Fruit fly (Drosophila melanogaster) whole organism, embryonic: ENCODE results near the gene sob.
A peak's percentile ranks its signal among the peaks of the same experiment; 100 is the strongest.

ENCODE experiments used
- Adf1 ChIP-seq: fragments of 200-800 bp; sonication (Bioruptor generic); IDR thresholded peaks from 2 replicates; pipeline ENCODE4 v1.3.6; 2022; ENCODE audit warnings: missing biosample characterization, missing genetic modification characterization
- CG10267 ChIP-seq: fragments of 200-800 bp; sonication (Bioruptor generic); optimal IDR thresholded peaks from 2 replicates; lab custom pipeline; 2018; ENCODE audit warnings: missing biosample characterization, mild to moderate bottlenecking, missing genetic modification characterization, moderate library complexity
- CG10654 ChIP-seq: fragments of 200-800 bp; sonication (Bioruptor generic); optimal IDR thresholded peaks from 2 replicates; lab custom pipeline; 2016; ENCODE audit warnings: missing biosample characterization, missing genetic modification characterization
- CG11093 ChIP-seq: fragments of 200-800 bp; sonication (Bioruptor generic); IDR thresholded peaks from 3 replicates; pipeline ENCODE4 v1.3.6; 2022; ENCODE audit warnings: missing biosample characterization, missing genetic modification characterization
- CG11723 ChIP-seq: fragments of 200-800 bp; sonication (Bioruptor generic); optimal IDR thresholded peaks from 2 replicates; lab custom pipeline; 2017; ENCODE audit warnings: missing biosample characterization, mild to moderate bottlenecking, missing genetic modification characterization
- CG14667 ChIP-seq: fragments of 200-800 bp; sonication (Bioruptor generic); IDR thresholded peaks from 2 replicates; pipeline ENCODE4 v1.3.6; 2022; ENCODE audit warnings: missing biosample characterization, missing genetic modification characterization
- CG15269 ChIP-seq: fragments of 200-800 bp; sonication (Bioruptor generic); optimal IDR thresholded peaks from 2 replicates; lab custom pipeline; 2018; ENCODE audit warnings: missing biosample characterization, mild to moderate bottlenecking, missing genetic modification characterization, moderate library complexity
- CG15696 ChIP-seq: fragments of 200-800 bp; sonication (Bioruptor generic); optimal IDR thresholded peaks from 2 replicates; lab custom pipeline; 2019; ENCODE audit warnings: missing biosample characterization, mild to moderate bottlenecking, missing genetic modification characterization, moderate library complexity
- CG17328 ChIP-seq: fragments of 200-800 bp; sonication (Bioruptor generic); IDR thresholded peaks from 2 replicates; pipeline ENCODE4 v1.3.6; 2022; ENCODE audit warnings: missing biosample characterization, missing genetic modification characterization
- CG17802 ChIP-seq: fragments of 200-800 bp; sonication (Bioruptor generic); optimal IDR thresholded peaks from 2 replicates; lab custom pipeline; 2018; ENCODE audit warnings: missing biosample characterization, mild to moderate bottlenecking, missing genetic modification characterization, moderate library complexity
- CG17912 ChIP-seq: fragments of 200-800 bp; sonication (Bioruptor generic); optimal IDR thresholded peaks from 2 replicates; lab custom pipeline; 2018; ENCODE audit warnings: missing biosample characterization, mild to moderate bottlenecking, missing genetic modification characterization
- CG2712 ChIP-seq: fragments of 200-800 bp; optimal IDR thresholded peaks from 3 replicates; lab custom pipeline; 2019; ENCODE audit warnings: missing biosample characterization, mild to moderate bottlenecking, missing genetic modification characterization, moderate library complexity
- CG2875 ChIP-seq: fragments of 200-800 bp; sonication (Bioruptor generic); optimal IDR thresholded peaks from 2 replicates; lab custom pipeline; 2017; ENCODE audit warnings: missing biosample characterization, mild to moderate bottlenecking, missing genetic modification characterization, missing genetic modification reagents
- CG31388 ChIP-seq: fragments of 200-800 bp; sonication (Bioruptor generic); optimal IDR thresholded peaks from 2 replicates; lab custom pipeline; 2016; ENCODE audit warnings: missing biosample characterization, missing genetic modification characterization
- CG32772 ChIP-seq: fragments of 200-800 bp; sonication (Bioruptor generic); IDR thresholded peaks from 2 replicates; pipeline ENCODE4 v1.3.6; 2022; ENCODE audit warnings: missing biosample characterization, missing genetic modification characterization
- CG3847 ChIP-seq: fragments of 200-800 bp; sonication (Bioruptor generic); IDR thresholded peaks from 2 replicates; pipeline ENCODE4 v1.3.6; 2022; ENCODE audit warnings: missing biosample characterization, missing genetic modification characterization
- CG5245 ChIP-seq: fragments of 200-800 bp; sonication (Bioruptor generic); optimal IDR thresholded peaks from 3 replicates; lab custom pipeline; 2016; ENCODE audit warnings: missing biosample characterization, missing genetic modification characterization
- CG6765 ChIP-seq: fragments of 200-800 bp; sonication (Bioruptor generic); optimal IDR thresholded peaks from 3 replicates; lab custom pipeline; 2017; ENCODE audit warnings: missing biosample characterization, mild to moderate bottlenecking, missing genetic modification characterization
- CG6854 ChIP-seq: fragments of 200-800 bp; sonication (Bioruptor generic); optimal IDR thresholded peaks from 3 replicates; lab custom pipeline; 2017; ENCODE audit warnings: missing biosample characterization, mild to moderate bottlenecking, missing genetic modification characterization
- CG7372 ChIP-seq: fragments of 200-800 bp; sonication (Bioruptor generic); IDR thresholded peaks from 2 replicates; pipeline ENCODE4 v1.3.6; 2022; ENCODE audit warnings: missing biosample characterization, missing genetic modification characterization
- CG8388 ChIP-seq: fragments of 200-800 bp; sonication (Bioruptor generic); optimal IDR thresholded peaks from 2 replicates; lab custom pipeline; 2019; ENCODE audit warnings: missing biosample characterization, mild to moderate bottlenecking, missing genetic modification characterization, moderate library complexity
- CG8765 ChIP-seq: fragments of 200-800 bp; sonication (Bioruptor generic); IDR thresholded peaks from 2 replicates; pipeline ENCODE4 v1.3.6; 2022; ENCODE audit warnings: missing biosample characterization, missing genetic modification characterization
- CG9609 ChIP-seq: fragments of 200-800 bp; sonication (Bioruptor generic); optimal IDR thresholded peaks from 3 replicates; lab custom pipeline; 2016; ENCODE audit warnings: missing biosample characterization, missing genetic modification characterization
- CG9727 ChIP-seq: fragments of 200-800 bp; sonication (Bioruptor generic); optimal IDR thresholded peaks from 3 replicates; lab custom pipeline; 2017; ENCODE audit warnings: missing biosample characterization, mild to moderate bottlenecking, missing genetic modification characterization
- Dad ChIP-seq: fragments of 200-800 bp; sonication (Bioruptor generic); optimal IDR thresholded peaks from 3 replicates; lab custom pipeline; 2016; ENCODE audit warnings: missing biosample characterization, missing genetic modification characterization
- Doc2 ChIP-seq: fragments of 200-800 bp; sonication (Bioruptor generic); IDR thresholded peaks from 2 replicates; pipeline ENCODE4 v1.3.6; 2022; ENCODE audit warnings: missing biosample characterization, missing genetic modification characterization
- Ets65A ChIP-seq: fragments of 200-800 bp; sonication (Bioruptor generic); peaks from one replicate; lab custom pipeline; 2016; ENCODE audit warnings: missing biosample characterization, missing genetic modification characterization
- Gsc ChIP-seq: fragments of 200-800 bp; sonication (Bioruptor generic); IDR thresholded peaks from 2 replicates; pipeline ENCODE4 v1.3.6; 2022; ENCODE audit warnings: missing biosample characterization, missing genetic modification characterization
- HLH3B ChIP-seq: fragments of 200-800 bp; sonication (Bioruptor generic); IDR thresholded peaks from 2 replicates; pipeline ENCODE4 v1.3.6; 2022; ENCODE audit warnings: missing biosample characterization, missing genetic modification characterization
- Hmr ChIP-seq: fragments of 200-800 bp; sonication (Bioruptor generic); optimal IDR thresholded peaks from 3 replicates; lab custom pipeline; 2017; ENCODE audit warnings: mild to moderate bottlenecking, missing biosample characterization, missing genetic modification reagents, missing genetic modification characterization
- Hr3 ChIP-seq: fragments of 200-800 bp; sonication (Bioruptor generic); optimal IDR thresholded peaks from 3 replicates; lab custom pipeline; 2016; ENCODE audit warnings: missing biosample characterization, missing genetic modification characterization
- Max ChIP-seq: fragments of 200-800 bp; sonication (Bioruptor generic); optimal IDR thresholded peaks from 2 replicates; lab custom pipeline; 2016; ENCODE audit warnings: missing biosample characterization, mild to moderate bottlenecking, missing genetic modification characterization
- Mrtf ChIP-seq: fragments of 200-800 bp; sonication (Bioruptor generic); IDR thresholded peaks from 3 replicates; pipeline ENCODE4 v1.3.6; 2022; ENCODE audit warnings: missing biosample characterization, missing genetic modification characterization
- NfI ChIP-seq: fragments of 200-800 bp; sonication (Bioruptor generic); optimal IDR thresholded peaks from 3 replicates; lab custom pipeline; 2018; ENCODE audit warnings: missing biosample characterization, mild to moderate bottlenecking, missing genetic modification characterization, moderate library complexity
- Optix ChIP-seq: fragments of 200-800 bp; sonication (Bioruptor generic); IDR thresholded peaks from 3 replicates; pipeline ENCODE4 v1.3.6; 2022; ENCODE audit warnings: missing biosample characterization, missing genetic modification characterization
- Spps ChIP-seq: fragments of 200-800 bp; sonication (Bioruptor generic); optimal IDR thresholded peaks from 2 replicates; lab custom pipeline; 2018; ENCODE audit warnings: missing biosample characterization, mild to moderate bottlenecking, missing genetic modification characterization
- chif ChIP-seq, 2 experiments: fragments of 200-800 bp; sonication (Bioruptor generic); optimal IDR thresholded peaks; 3 replicates each; lab custom pipeline; 2016; ENCODE audit warnings: missing biosample characterization in 2 of 2, missing genetic modification characterization in 2 of 2
- dan ChIP-seq: fragments of 200-800 bp; sonication (Bioruptor generic); IDR thresholded peaks from 2 replicates; pipeline ENCODE4 v1.3.6; 2022; ENCODE audit warnings: missing biosample characterization, missing genetic modification characterization
- ewg ChIP-seq: fragments of 200-800 bp; sonication (Bioruptor generic); optimal IDR thresholded peaks from 3 replicates; lab custom pipeline; 2017; ENCODE audit warnings: mild to moderate bottlenecking, missing biosample characterization, missing genetic modification reagents, missing genetic modification characterization
- jing ChIP-seq: fragments of 200-800 bp; sonication (Bioruptor generic); optimal IDR thresholded peaks from 2 replicates; lab custom pipeline; 2018; ENCODE audit warnings: missing biosample characterization, mild to moderate bottlenecking, missing genetic modification characterization
- lov ChIP-seq, 2 experiments: fragments of 200-800 bp in 1 of 2; fragments of >200 bp in 1 of 2; sonication (Bioruptor generic) in 1 of 2; IDR thresholded peaks in 1 of 2; optimal IDR thresholded peaks in 1 of 2; 2 replicates in 1 of 2; 3 replicates in 1 of 2; pipeline versions ENCODE4 v1.3.6 to Lab custom; 2017 to 2022; ENCODE audit warnings: missing biosample characterization in 1 of 2, missing genetic modification characterization in 1 of 2
- oc ChIP-seq: fragments of 200-800 bp; sonication (Bioruptor generic); optimal IDR thresholded peaks from 2 replicates; lab custom pipeline; 2018; ENCODE audit warnings: missing biosample characterization, mild to moderate bottlenecking, missing genetic modification characterization, moderate library complexity
- org-1 ChIP-seq: fragments of 200-800 bp; sonication (Bioruptor generic); optimal IDR thresholded peaks from 2 replicates; lab custom pipeline; 2017; ENCODE audit warnings: missing biosample characterization, missing genetic modification characterization
- otp ChIP-seq: fragments of 200-800 bp; sonication (Bioruptor generic); IDR thresholded peaks from 3 replicates; pipeline ENCODE4, ENCODE4 v1.3.6; 2022; ENCODE audit warnings: missing biosample characterization, missing genetic modification characterization
- p53 ChIP-seq: fragments of 200-800 bp; sonication (Bioruptor generic); optimal IDR thresholded peaks from 2 replicates; lab custom pipeline; 2016; ENCODE audit warnings: missing biosample characterization, missing genetic modification characterization
- pita ChIP-seq: fragments of 200-800 bp; sonication (Bioruptor generic); optimal IDR thresholded peaks from 2 replicates; lab custom pipeline; 2017; ENCODE audit warnings: missing biosample characterization, mild to moderate bottlenecking, missing genetic modification characterization
- pros ChIP-seq: fragments of 200-800 bp; sonication (Bioruptor generic); optimal IDR thresholded peaks from 3 replicates; lab custom pipeline; 2019; ENCODE audit warnings: missing biosample characterization, mild to moderate bottlenecking, missing genetic modification characterization, moderate library complexity
- sug ChIP-seq: fragments of 200-800 bp; optimal IDR thresholded peaks from 2 replicates; lab custom pipeline; 2019; ENCODE audit warnings: missing biosample characterization, mild to moderate bottlenecking, missing genetic modification characterization, moderate library complexity
- trem ChIP-seq: fragments of 200-800 bp; optimal IDR thresholded peaks from 3 replicates; lab custom pipeline; 2019; ENCODE audit warnings: missing biosample characterization, mild to moderate bottlenecking, missing genetic modification characterization, moderate library complexity
- unc-4 ChIP-seq: fragments of 200-800 bp; sonication (Bioruptor generic); IDR thresholded peaks from 2 replicates; pipeline ENCODE4 v1.3.6; 2022; ENCODE audit warnings: missing biosample characterization, missing genetic modification characterization; ENCODE audit not compliant: partially characterized antibody

The sob gene

DNA sequence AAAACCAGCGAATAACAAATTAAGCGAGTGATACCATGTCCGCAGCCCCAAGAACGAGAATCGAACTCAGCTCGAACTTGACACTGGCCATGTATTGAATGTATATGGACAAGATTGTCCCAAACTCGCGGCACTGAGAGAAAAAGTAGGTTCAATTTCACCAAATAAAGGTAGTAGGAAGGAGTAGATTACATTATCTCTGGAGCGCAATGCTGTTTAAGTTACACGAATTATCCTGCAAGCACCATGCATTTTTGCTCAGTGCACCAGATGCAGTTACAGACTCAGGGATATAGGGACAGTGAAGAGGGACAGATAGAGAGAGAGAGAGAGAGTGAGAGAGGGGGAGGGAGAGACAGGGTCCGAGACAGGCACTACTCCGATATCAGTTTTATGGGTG lies 13.4 kb upstream of the sob start (continued):
- peak; percentile 70 for TF ChIP-seq CG17328 (GFP tag; lab: Robert Waterston, UW)
- TF ChIP-seq dan (GFP tag; lab: Robert Waterston, UW): peak; percentile 72; the same call in 1 of the 2 replicates
- no peak for TF ChIP-seq CG6765
- TF ChIP-seq CG32772: 0 out of 2 replicates have a peak, but pooled peaks have one; percentile 17
- peak; percentile 15 for TF ChIP-seq jing
- TF ChIP-seq CG5245 (GFP tag; lab: Kevin White, UChicago): peak; percentile 26
- TF ChIP-seq CG6854 (GFP tag; lab: Kevin White, UChicago): no peak
- TF ChIP-seq Adf1 (GFP tag; lab: Robert Waterston, UW): no peak
- no peak for TF ChIP-seq Optix
- no peak for TF ChIP-seq oc (tag; lab: Kevin White, UChicago)
- peak; percentile 69; the same call in 1 of the 3 replicates for TF ChIP-seq otp (GFP tag; lab: Robert Waterston, UW)
- no peak for TF ChIP-seq pros (GFP tag; lab: Kevin White, UChicago)
- peak; percentile 96 for TF ChIP-seq Ets65A (GFP tag; lab: Kevin White, UChicago)
- TF ChIP-seq Hmr (GFP tag; lab: Kevin White, UChicago): no peak
- TF ChIP-seq Hr3 (GFP tag; lab: Kevin White, UChicago): peak; percentile 1
- TF ChIP-seq CG2875 (GFP tag; lab: Kevin White, UChicago): no peak
- TF ChIP-seq lov (optimal IDR thresholded peaks at IDR 0.05; lab: Kevin White, UChicago): no peak
- TF ChIP-seq lov (GFP tag; IDR thresholded peaks at IDR 0.05; lab: Robert Waterston, UW): peak; percentile 69; the same call in 1 of the 3 replicates
- TF ChIP-seq CG17802 (tag; lab: Kevin White, UChicago): peak; percentile 15
- no peak for TF ChIP-seq CG11093 (GFP tag; lab: Robert Waterston, UW)
- TF ChIP-seq CG9727 (GFP tag; lab: Kevin White, UChicago): peak; percentile 77
- TF ChIP-seq Gsc (GFP tag; lab: Robert Waterston, UW): peak; percentile 46; the same call in 1 of the 2 replicates
- no peak for TF ChIP-seq CG11723
- TF ChIP-seq CG10267 (tag; lab: Kevin White, UChicago): peak; percentile 41
- TF ChIP-seq pita: no peak
- TF ChIP-seq Dad (GFP tag; lab: Kevin White, UChicago): peak; percentile 30
- TF ChIP-seq CG3847: 0 out of 2 replicates have a peak, but pooled peaks have one; percentile 7
- peak; percentile 75; the same call in 1 of the 2 replicates for TF ChIP-seq CG8765 (GFP tag; lab: Robert Waterston, UW)
- peak; percentile 70 for TF ChIP-seq CG15696 (tag; lab: Kevin White, UChicago)
- TF ChIP-seq sug (tag; lab: Kevin White, UChicago): no peak
- TF ChIP-seq trem (tag; lab: Kevin White, UChicago): peak; percentile 50
- no peak for TF ChIP-seq ewg (GFP tag; lab: Kevin White, UChicago)
- TF ChIP-seq chif (GFP tag; optimal IDR thresholded peaks at IDR 0.05; lab: Kevin White, UChicago): peak; percentile 41 to 87
- TF ChIP-seq Max: no peak
- peak; percentile 18 for TF ChIP-seq p53 (GFP tag; lab: Kevin White, UChicago)
- TF ChIP-seq NfI: peak; percentile 21
- no peak for TF ChIP-seq unc-4
- TF ChIP-seq CG17912 (GFP tag; lab: Kevin White, UChicago): no peak
- 0 out of 3 replicates have a peak, but pooled peaks have one; percentile 33 for TF ChIP-seq Mrtf
- TF ChIP-seq CG14667 (GFP tag; lab: Robert Waterston, UW): peak; percentile 43; the same call in 1 of the 2 replicates
- TF ChIP-seq CG8388: peak; percentile 36
- TF ChIP-seq Spps (tag; lab: Kevin White, UChicago): peak; percentile 42
- TF ChIP-seq org-1 (GFP tag; lab: Kevin White, UChicago): peak; percentile 33
- no peak for TF ChIP-seq CG15269 (tag; lab: Kevin White, UChicago)
- TF ChIP-seq CG10654 (GFP tag; lab: Kevin White, UChicago): no peak
- TF ChIP-seq CG7372 (GFP tag; lab: Robert Waterston, UW): 0 out of 2 replicates have a peak, but pooled peaks have one; percentile 12
- TF ChIP-seq Doc2 (GFP tag; lab: Robert Waterston, UW): no peak
- no peak for TF ChIP-seq HLH3B (GFP tag; lab: Robert Waterston, UW)
- peak; percentile 52 for TF ChIP-seq CG9609 (GFP tag; lab: Kevin White, UChicago)
- TF ChIP-seq CG31388 (GFP tag; lab: Kevin White, UChicago): no peak
- peak; percentile 81 for TF ChIP-seq CG2712 (tag; lab: Kevin White, UChicago)
